Worm (Caenorhabditis elegans) whole organism, L3 larva: ENCODE measurements around the gene mrpl-41.

Source experiments
- ZK546.5 ChIP-seq: sonication (generic microtip); optimal IDR thresholded peaks from 2 replicates; lab custom pipeline; 2017; ENCODE audit warnings: missing biosample characterization, missing genetic modification characterization
- aly-2 ChIP-seq: fragments of 150-350 bp; optimal IDR thresholded peaks from 2 replicates; lab custom pipeline; 2014; ENCODE audit warnings: missing biosample characterization, missing genetic modification characterization
- ceh-16 ChIP-seq: sonication (generic microtip); optimal IDR thresholded peaks from 2 replicates; lab custom pipeline; 2017; ENCODE audit warnings: missing biosample characterization, missing genetic modification characterization
- ceh-82 ChIP-seq: fragments of 150-350 bp; optimal IDR thresholded peaks from 2 replicates; lab custom pipeline; 2014; ENCODE audit warnings: missing biosample characterization, missing genetic modification characterization
- elt-3 ChIP-seq, 3 experiments: fragments of 150-350 bp in 1 of 3; sonication (generic microtip) in 2 of 3; optimal IDR thresholded peaks; 2 replicates in 2 of 3; 4 replicates in 1 of 3; lab custom pipeline; 2014 to 2017; ENCODE audit warnings: missing biosample characterization in 3 of 3, missing genetic modification characterization in 3 of 3
- fkh-10 ChIP-seq: sonication (generic microtip); optimal IDR thresholded peaks from 2 replicates; lab custom pipeline; 2017; ENCODE audit warnings: missing biosample characterization, missing genetic modification reagents, missing genetic modification characterization
- jun-1 ChIP-seq: fragments of 150-350 bp; optimal IDR thresholded peaks from 2 replicates; lab custom pipeline; 2014; ENCODE audit warnings: missing biosample characterization, missing genetic modification reagents, missing genetic modification characterization
- nhr-11 ChIP-seq: fragments of 150-350 bp; optimal IDR thresholded peaks from 2 replicates; lab custom pipeline; 2014; ENCODE audit warnings: missing biosample characterization, missing genetic modification characterization
- nhr-25 ChIP-seq: sonication (generic microtip); optimal IDR thresholded peaks from 2 replicates; lab custom pipeline; 2017; ENCODE audit warnings: missing biosample characterization, missing genetic modification characterization
- nhr-76 ChIP-seq: fragments of 150-350 bp; sonication (generic microtip); optimal IDR thresholded peaks from 5 replicates; lab custom pipeline; 2014; ENCODE audit warnings: missing biosample characterization, missing genetic modification characterization
- zag-1 ChIP-seq: fragments of 150-350 bp; optimal IDR thresholded peaks from 2 replicates; lab custom pipeline; 2014; ENCODE audit warnings: missing biosample characterization, missing genetic modification characterization
- ztf-11 ChIP-seq: fragments of 150-350 bp; optimal IDR thresholded peaks from 2 replicates; lab custom pipeline; 2014; ENCODE audit warnings: missing biosample characterization, missing genetic modification characterization

DNA sequence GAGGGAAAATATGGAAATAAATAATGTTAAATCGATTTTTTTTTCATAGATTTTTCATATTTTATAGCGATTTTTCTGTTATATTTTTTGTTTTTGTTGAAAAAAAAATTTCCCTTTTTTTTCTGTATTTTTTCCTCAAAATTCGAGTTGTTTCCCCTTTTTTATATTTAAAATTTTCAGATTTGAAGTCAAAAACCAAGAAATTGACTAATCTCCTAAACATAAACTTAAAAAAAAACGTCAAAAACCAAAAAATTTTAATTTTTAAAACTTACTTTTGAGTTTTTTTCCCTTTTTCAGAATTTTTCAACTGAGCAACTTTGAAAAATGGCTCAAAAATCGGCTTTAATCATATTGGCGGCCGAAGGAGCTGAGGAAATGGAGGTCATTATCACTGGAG is 1.5 kb downstream of the mrpl-41 start, which contains the start of gene djr-1.1:
- TF ChIP-seq ceh-16 (tag; lab: Kevin White, UChicago) = no peak
- no peak for TF ChIP-seq nhr-76 (tag; lab: Kevin White, UChicago)
- no peak for TF ChIP-seq jun-1 (tag; lab: Kevin White, UChicago)
- TF ChIP-seq ceh-82 (tag; lab: Kevin White, UChicago) = no peak
- TF ChIP-seq ztf-11 = no peak
- TF ChIP-seq elt-3 (tag; optimal IDR thresholded peaks at IDR 0.05; lab: Kevin White, UChicago) = no peak
- TF ChIP-seq aly-2 (tag; lab: Kevin White, UChicago) = no peak
- no peak for TF ChIP-seq fkh-10 (GFP tag; lab: Kevin White, UChicago)
- TF ChIP-seq nhr-11 (tag; lab: Kevin White, UChicago) = no peak
- no peak for TF ChIP-seq zag-1
- TF ChIP-seq ZK546.5 (tag; lab: Kevin White, UChicago) = no peak
- no peak for TF ChIP-seq nhr-25 (tag; lab: Kevin White, UChicago)
